Fruit fly (Drosophila melanogaster): Measurements from ENCODE around the gene Klp68D.

Klp68D gene

dm6 chr3L:11788195-11788594 is 7.2 kb upstream of the Klp68D start:
- TF ChIP-seq psq (optimal IDR thresholded peaks at IDR 0.05) (no peak), ttk (optimal IDR thresholded peaks at IDR 0.05) (no peak), Myc (optimal IDR thresholded peaks at IDR 0.05) (no peak), Sin3A (optimal IDR thresholded peaks at IDR 0.05) (no peak), insv (optimal IDR thresholded peaks at IDR 0.05) (no peak), h (optimal IDR thresholded peaks at IDR 0.05) (no peak)

- TF ChIP-seq psq (optimal IDR thresholded peaks at IDR 0.05) (peak; percentile 5), h (optimal IDR thresholded peaks at IDR 0.05) (no peak)
These were observed 6.5 kb upstream of the Klp68D start for dm6 chr3L:11788936-11789352.

dm6 chr3L:11789773-11790172 is 5.6 kb upstream of the Klp68D start, which contains the start of gene Pi3K68D:
Gene Pi3K68D, minus strand, starts transcription at chr3L:11790013.
- TF ChIP-seq insv (optimal IDR thresholded peaks at IDR 0.05) (no peak), psq (optimal IDR thresholded peaks at IDR 0.05) (no peak), Myc (optimal IDR thresholded peaks at IDR 0.05) (no peak), h (optimal IDR thresholded peaks at IDR 0.05) (no peak), ttk (optimal IDR thresholded peaks at IDR 0.05) (no peak), Sin3A (optimal IDR thresholded peaks at IDR 0.05) (no peak)

- no peak for TF ChIP-seq h (optimal IDR thresholded peaks at IDR 0.05)
- no peak for TF ChIP-seq Sin3A (optimal IDR thresholded peaks at IDR 0.05)
- no peak for TF ChIP-seq ttk (optimal IDR thresholded peaks at IDR 0.05)
- TF ChIP-seq psq (optimal IDR thresholded peaks at IDR 0.05): no peak
- no peak for TF ChIP-seq Myc (optimal IDR thresholded peaks at IDR 0.05)
- no peak for TF ChIP-seq insv (optimal IDR thresholded peaks at IDR 0.05)
These were observed 2.1 kb upstream of the Klp68D start, which contains the start of the genes twy and CG10907 for dm6 chr3L:11793233-11793800. Gene twy, minus strand, starts transcription at chr3L:11793283. Gene CG10907, plus strand, starts transcription at chr3L:11793514.

- TF ChIP-seq insv (optimal IDR thresholded peaks at IDR 0.05): no peak
- no peak for TF ChIP-seq Myc (optimal IDR thresholded peaks at IDR 0.05)
- no peak for TF ChIP-seq ttk (optimal IDR thresholded peaks at IDR 0.05)
- TF ChIP-seq Sin3A (optimal IDR thresholded peaks at IDR 0.05): no peak
- TF ChIP-seq psq (optimal IDR thresholded peaks at IDR 0.05): no peak
- TF ChIP-seq h (optimal IDR thresholded peaks at IDR 0.05): no peak
These were observed 5.3 kb downstream of the Klp68D start, which contains the start of gene Gcat for dm6 chr3L:11800761-11801160. Gene Gcat, minus strand, starts transcription at chr3L:11800861.

- TF ChIP-seq Sin3A (optimal IDR thresholded peaks at IDR 0.05) (no peak), h (optimal IDR thresholded peaks at IDR 0.05) (no peak), ttk (optimal IDR thresholded peaks at IDR 0.05) (no peak), psq (optimal IDR thresholded peaks at IDR 0.05) (no peak), insv (optimal IDR thresholded peaks at IDR 0.05) (no peak), Myc (optimal IDR thresholded peaks at IDR 0.05) (no peak)
These were observed 6.2 kb downstream of the Klp68D start for dm6 chr3L:11801622-11802021.

dm6 chr3L:11814655-11815054 is 19.2 kb downstream of the Klp68D start, which contains the start of gene Cubn2:
Gene Cubn2, minus strand, starts transcription at chr3L:11814755.
- TF ChIP-seq psq (optimal IDR thresholded peaks at IDR 0.05): no peak
- no peak for TF ChIP-seq Sin3A (optimal IDR thresholded peaks at IDR 0.05)
- TF ChIP-seq Myc (optimal IDR thresholded peaks at IDR 0.05): no peak
- TF ChIP-seq ttk (optimal IDR thresholded peaks at IDR 0.05): no peak
- TF ChIP-seq insv (optimal IDR thresholded peaks at IDR 0.05): no peak
- TF ChIP-seq h (optimal IDR thresholded peaks at IDR 0.05): no peak

- no peak for TF ChIP-seq insv (optimal IDR thresholded peaks at IDR 0.05)
- TF ChIP-seq ttk (optimal IDR thresholded peaks at IDR 0.05): no peak
These were observed 19.9 kb downstream of the Klp68D start, which contains the start of gene CG14130 for dm6 chr3L:11815220-11815797. Gene CG14130, plus strand, starts transcription at chr3L:11815444.

- TF ChIP-seq psq (optimal IDR thresholded peaks at IDR 0.05) (no peak), h (optimal IDR thresholded peaks at IDR 0.05) (no peak), ttk (optimal IDR thresholded peaks at IDR 0.05) (no peak), Myc (optimal IDR thresholded peaks at IDR 0.05) (no peak)
These were observed 21.2 kb downstream of the Klp68D start for dm6 chr3L:11816641-11817040.

dm6 chr3L:11819639-11820456 is 24.4 kb downstream of the Klp68D start:
- TF ChIP-seq ttk (optimal IDR thresholded peaks at IDR 0.05): no peak
- no peak for TF ChIP-seq Myc (optimal IDR thresholded peaks at IDR 0.05)
- TF ChIP-seq insv (optimal IDR thresholded peaks at IDR 0.05): no peak
- TF ChIP-seq psq (optimal IDR thresholded peaks at IDR 0.05): no peak
- no peak for TF ChIP-seq Sin3A (optimal IDR thresholded peaks at IDR 0.05)
- no peak for TF ChIP-seq h (optimal IDR thresholded peaks at IDR 0.05)

- TF ChIP-seq insv (optimal IDR thresholded peaks at IDR 0.05) (no peak), Sin3A (optimal IDR thresholded peaks at IDR 0.05) (no peak), psq (optimal IDR thresholded peaks at IDR 0.05) (no peak), ttk (optimal IDR thresholded peaks at IDR 0.05) (no peak), h (optimal IDR thresholded peaks at IDR 0.05) (no peak), Myc (optimal IDR thresholded peaks at IDR 0.05) (no peak)
These were observed 26.5 kb downstream of the Klp68D start, which contains the start of the genes CG11597 and CG5946 for dm6 chr3L:11821723-11822445. Gene CG11597, minus strand, starts transcription at chr3L:11822275. Gene CG5946, minus strand, starts transcription at chr3L:11822275.
